Worm (Caenorhabditis elegans) whole organism, L3 larva: Measurements from ENCODE around the gene F19C7.3.

Source experiments
- R02D3.7 ChIP-seq: fragments of 150-350 bp; optimal IDR thresholded peaks from 2 replicates; lab custom pipeline; 2014; ENCODE audit warnings: missing biosample characterization, missing genetic modification characterization
- ZK546.5 ChIP-seq: sonication (generic microtip); optimal IDR thresholded peaks from 2 replicates; lab custom pipeline; 2017; ENCODE audit warnings: missing biosample characterization, missing genetic modification characterization
- ama-1 ChIP-seq: fragments of 150-350 bp; optimal IDR thresholded peaks from 2 replicates; lab custom pipeline; 2018
- ceh-82 ChIP-seq: fragments of 150-350 bp; optimal IDR thresholded peaks from 2 replicates; lab custom pipeline; 2014; ENCODE audit warnings: missing biosample characterization, missing genetic modification characterization
- ceh-9 ChIP-seq: sonication (generic microtip); optimal IDR thresholded peaks from 2 replicates; lab custom pipeline; 2018; ENCODE audit warnings: missing biosample characterization, missing genetic modification characterization
- egl-27 ChIP-seq: sonication (generic microtip); optimal IDR thresholded peaks from 4 replicates; lab custom pipeline; 2017; ENCODE audit warnings: missing biosample characterization, missing genetic modification reagents, missing genetic modification characterization
- elt-1 ChIP-seq: fragments of 150-350 bp; optimal IDR thresholded peaks from 2 replicates; lab custom pipeline; 2014; ENCODE audit warnings: missing biosample characterization, missing genetic modification characterization
- elt-2 ChIP-seq: sonication (generic microtip); optimal IDR thresholded peaks from 2 replicates; lab custom pipeline; 2016; ENCODE audit warnings: missing genetic modification reagents, mild to moderate bottlenecking, missing genetic modification characterization, missing compliant biosample characterization
- elt-3 ChIP-seq, 3 experiments: fragments of 150-350 bp in 1 of 3; sonication (generic microtip) in 2 of 3; optimal IDR thresholded peaks; 2 replicates in 2 of 3; 4 replicates in 1 of 3; lab custom pipeline; 2014 to 2017; ENCODE audit warnings: missing biosample characterization in 3 of 3, missing genetic modification characterization in 3 of 3
- fkh-10 ChIP-seq: sonication (generic microtip); optimal IDR thresholded peaks from 2 replicates; lab custom pipeline; 2017; ENCODE audit warnings: missing biosample characterization, missing genetic modification reagents, missing genetic modification characterization
- fkh-2 ChIP-seq: fragments of 150-350 bp; optimal IDR thresholded peaks from 2 replicates; lab custom pipeline; 2014; ENCODE audit warnings: missing biosample characterization, missing genetic modification reagents, missing genetic modification characterization
- fos-1 ChIP-seq: fragments of 150-350 bp; optimal IDR thresholded peaks from 2 replicates; lab custom pipeline; 2014; ENCODE audit warnings: missing biosample characterization, missing genetic modification characterization
- jun-1 ChIP-seq: fragments of 150-350 bp; optimal IDR thresholded peaks from 2 replicates; lab custom pipeline; 2014; ENCODE audit warnings: missing biosample characterization, missing genetic modification reagents, missing genetic modification characterization
- lin-15B ChIP-seq: fragments of 150-350 bp; optimal IDR thresholded peaks from 2 replicates; lab custom pipeline; 2014; ENCODE audit warnings: missing biosample characterization, missing genetic modification characterization
- lin-39 ChIP-seq: fragments of 150-350 bp; optimal IDR thresholded peaks from 2 replicates; lab custom pipeline; 2018; ENCODE audit warnings: missing biosample characterization, missing genetic modification reagents, missing genetic modification characterization
- mdl-1 ChIP-seq: fragments of 150-350 bp; optimal IDR thresholded peaks from 2 replicates; lab custom pipeline; 2014; ENCODE audit warnings: missing biosample characterization, missing genetic modification characterization
- mml-1 ChIP-seq: fragments of 150-350 bp; sonication (generic microtip); optimal IDR thresholded peaks from 3 replicates; lab custom pipeline; 2014; ENCODE audit warnings: missing biosample characterization, missing genetic modification characterization
- nfya-1 ChIP-seq: sonication (generic microtip); optimal IDR thresholded peaks from 2 replicates; lab custom pipeline; 2017; ENCODE audit warnings: missing genetic modification characterization, mild to moderate bottlenecking, missing compliant biosample characterization, antibody characterized with exemption, moderate library complexity; ENCODE audit not compliant: insufficient read depth
- nhr-11 ChIP-seq: fragments of 150-350 bp; optimal IDR thresholded peaks from 2 replicates; lab custom pipeline; 2014; ENCODE audit warnings: missing biosample characterization, missing genetic modification characterization
- nhr-12 ChIP-seq: fragments of 150-350 bp; optimal IDR thresholded peaks from 2 replicates; lab custom pipeline; 2014; ENCODE audit warnings: missing biosample characterization, missing genetic modification characterization
- nhr-23 ChIP-seq: fragments of 150-350 bp; optimal IDR thresholded peaks from 2 replicates; lab custom pipeline; 2014; ENCODE audit warnings: missing biosample characterization, missing genetic modification reagents, missing genetic modification characterization
- nhr-28 ChIP-seq: fragments of 150-350 bp; optimal IDR thresholded peaks from 2 replicates; lab custom pipeline; 2014; ENCODE audit warnings: missing biosample characterization, missing genetic modification characterization
- nhr-43 ChIP-seq: sonication (generic microtip); optimal IDR thresholded peaks from 2 replicates; lab custom pipeline; 2016; ENCODE audit warnings: mild to moderate bottlenecking, missing genetic modification characterization, missing compliant biosample characterization; ENCODE audit not compliant: poor library complexity, severe bottlenecking
- nhr-67 ChIP-seq: fragments of 150-350 bp; optimal IDR thresholded peaks from 2 replicates; lab custom pipeline; 2014; ENCODE audit warnings: missing biosample characterization, missing genetic modification characterization
- nhr-76 ChIP-seq: fragments of 150-350 bp; sonication (generic microtip); optimal IDR thresholded peaks from 5 replicates; lab custom pipeline; 2014; ENCODE audit warnings: missing biosample characterization, missing genetic modification characterization
- sea-2 ChIP-seq: fragments of 150-350 bp; sonication (generic microtip); optimal IDR thresholded peaks from 4 replicates; lab custom pipeline; 2014; ENCODE audit warnings: missing biosample characterization, missing genetic modification reagents, missing genetic modification characterization
- unc-39 ChIP-seq: sonication (generic microtip); optimal IDR thresholded peaks from 4 replicates; lab custom pipeline; 2017; ENCODE audit warnings: missing biosample characterization, missing genetic modification characterization
- unc-62 ChIP-seq: fragments of 150-350 bp; sonication (generic microtip); optimal IDR thresholded peaks from 4 replicates; lab custom pipeline; 2014; ENCODE audit warnings: missing biosample characterization, missing genetic modification reagents, missing genetic modification characterization
- zag-1 ChIP-seq: fragments of 150-350 bp; optimal IDR thresholded peaks from 2 replicates; lab custom pipeline; 2014; ENCODE audit warnings: missing biosample characterization, missing genetic modification characterization
- ztf-11 ChIP-seq: fragments of 150-350 bp; optimal IDR thresholded peaks from 2 replicates; lab custom pipeline; 2014; ENCODE audit warnings: missing biosample characterization, missing genetic modification characterization
- ztf-4 ChIP-seq: fragments of 150-350 bp; optimal IDR thresholded peaks from 2 replicates; lab custom pipeline; 2014; ENCODE audit warnings: missing biosample characterization, missing genetic modification characterization

Gene F19C7.3

DNA sequence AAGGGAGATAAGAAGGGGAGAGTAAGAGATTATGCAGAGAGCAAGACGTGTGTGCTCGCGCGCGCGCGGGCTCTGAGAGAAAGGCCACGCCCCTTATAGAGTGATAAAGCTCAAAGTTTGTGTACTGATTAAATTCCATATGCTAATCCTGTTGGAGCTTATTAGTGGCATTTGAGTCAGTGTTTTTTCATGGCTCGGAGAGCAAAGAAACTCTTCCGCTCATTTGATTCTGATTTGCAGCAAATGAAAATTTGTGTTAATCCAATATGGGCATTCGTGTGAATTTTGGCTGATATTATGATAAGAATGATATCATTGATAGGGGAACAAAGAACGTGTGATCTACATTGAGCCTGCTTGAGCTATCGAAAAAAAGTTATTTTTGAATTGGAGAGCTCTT, 16.6 kb downstream of the F19C7.3 start:
- TF ChIP-seq unc-62 (GFP tag; lab: Kevin White, UChicago) = no peak
- TF ChIP-seq nhr-11 = peak; percentile 17
- TF ChIP-seq R02D3.7 (tag; lab: Kevin White, UChicago) = no peak
- no peak for TF ChIP-seq fkh-2
- TF ChIP-seq elt-1 (tag; lab: Kevin White, UChicago) = no peak
- TF ChIP-seq, all 47 proteins: peak for 1

DNA sequence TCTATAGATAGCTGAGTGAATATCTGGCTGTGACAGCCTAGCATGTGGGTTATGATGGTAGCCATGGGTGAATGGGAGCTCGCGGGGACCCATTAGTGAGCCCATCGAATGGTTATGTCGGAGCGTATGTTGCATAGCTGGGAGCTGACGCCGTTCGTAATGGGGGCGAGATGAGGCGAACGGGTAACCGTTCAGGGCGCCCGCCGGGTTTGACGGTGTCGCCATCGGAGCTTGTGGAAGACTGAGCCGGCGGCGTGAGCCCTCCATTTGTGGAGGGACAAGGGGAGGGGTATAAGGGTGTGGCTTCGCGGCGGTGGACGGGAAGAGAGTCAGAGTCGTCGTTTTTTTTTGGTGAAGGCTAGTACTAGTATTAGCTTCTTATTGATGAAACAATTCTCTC, 26.9 kb downstream of the F19C7.3 start:
- TF ChIP-seq nhr-67 (tag; lab: Kevin White, UChicago) (no peak), mdl-1 (tag; lab: Kevin White, UChicago) (no peak), elt-2 (tag; lab: Kevin White, UChicago) (no peak)

DNA sequence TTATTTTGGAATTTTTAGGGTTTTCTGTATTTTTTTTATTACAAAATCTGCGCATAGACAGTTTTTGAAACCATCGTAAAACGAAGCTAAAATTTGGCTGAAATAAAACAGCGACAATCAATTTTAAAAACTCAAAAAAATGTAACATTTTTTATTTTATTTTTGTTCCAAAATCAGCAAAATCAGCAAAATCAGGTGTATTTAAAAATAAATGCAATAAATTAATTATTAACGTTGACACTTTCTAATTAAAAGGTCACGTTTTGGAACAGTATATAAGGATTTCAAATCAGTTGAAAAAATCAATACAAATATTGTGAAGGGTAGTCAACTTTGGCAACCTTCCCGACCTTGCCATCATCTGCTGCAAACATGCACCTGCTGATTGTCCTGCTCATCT, 36.5 kb downstream of the F19C7.3 start, which contains the start of gene R105.1:
TSS of gene R105.1 (plus strand) at position 301 of the 400 bp plus-strand sequence.
- TF ChIP-seq egl-27 (tag; lab: Kevin White, UChicago) (no peak), elt-3 (tag; optimal IDR thresholded peaks at IDR 0.05; lab: Kevin White, UChicago) (no peak), nhr-23 (no peak), zag-1 (tag; lab: Kevin White, UChicago) (no peak), nhr-76 (tag; lab: Kevin White, UChicago) (no peak), nhr-12 (no peak), ZK546.5 (tag; lab: Kevin White, UChicago) (no peak), mml-1 (no peak), nhr-11 (no peak), nhr-28 (tag; lab: Kevin White, UChicago) (no peak), nhr-67 (tag; lab: Kevin White, UChicago) (no peak)

DNA sequence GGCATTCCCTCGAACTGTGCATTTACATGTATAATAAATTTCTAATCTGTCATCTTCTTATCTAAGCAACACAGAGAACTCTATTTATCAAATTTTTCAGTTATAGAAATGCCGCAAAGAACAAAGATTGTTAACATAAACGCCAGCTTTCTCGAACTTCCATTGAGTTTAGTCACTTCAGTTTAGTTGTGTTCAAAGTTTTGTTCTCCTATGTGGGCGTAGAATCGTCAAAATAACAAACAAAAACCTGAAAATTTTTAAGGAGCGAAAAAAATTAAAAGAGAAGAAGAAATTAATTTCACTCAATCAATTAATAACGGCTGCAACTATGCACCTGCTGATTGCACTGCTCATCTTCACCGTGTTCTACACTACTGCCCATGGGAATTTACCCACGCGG, 39.1 kb downstream of the F19C7.3 start, which contains the start of gene R105.5:
TSS of gene R105.5 (plus strand) at position 301 of the 400 bp plus-strand sequence.
- TF ChIP-seq R02D3.7 (tag; lab: Kevin White, UChicago) = no peak
- TF ChIP-seq mdl-1 (tag; lab: Kevin White, UChicago) = no peak
- no peak for TF ChIP-seq ama-1
- TF ChIP-seq nhr-76 (tag; lab: Kevin White, UChicago) = no peak
- no peak for TF ChIP-seq nfya-1 (tag; lab: Kevin White, UChicago)
- TF ChIP-seq fkh-10 = no peak
- no peak for TF ChIP-seq egl-27 (tag; lab: Kevin White, UChicago)
- no peak for TF ChIP-seq ztf-4 (tag; lab: Kevin White, UChicago)
- no peak for TF ChIP-seq jun-1 (tag; lab: Kevin White, UChicago)
- TF ChIP-seq ztf-11 (tag; lab: Kevin White, UChicago) = no peak
- no peak for TF ChIP-seq ZK546.5 (tag; lab: Kevin White, UChicago)

DNA sequence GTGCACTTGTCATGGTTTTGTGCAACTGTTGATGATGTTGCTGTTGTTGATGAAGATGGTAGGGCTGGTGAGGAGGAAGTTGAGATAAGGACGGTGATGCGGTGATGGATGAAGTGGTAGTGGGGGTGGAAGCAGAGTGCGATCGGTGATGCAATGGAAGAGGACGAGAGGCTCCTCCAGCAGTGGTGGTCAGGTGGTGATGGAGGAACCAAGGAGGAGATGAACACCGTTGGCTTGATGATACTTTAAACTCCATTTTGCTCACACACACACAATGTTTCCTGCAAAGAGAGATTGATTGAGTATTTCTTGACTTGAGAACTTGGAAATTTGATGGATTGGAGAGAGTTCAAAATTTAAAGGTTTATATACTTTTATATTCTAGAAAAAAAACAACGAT, 40.9 kb downstream of the F19C7.3 start, which contains the start of gene F19C7.8:
TSS of gene F19C7.8 (minus strand) at position 256 of the 400 bp plus-strand sequence.
- TF ChIP-seq lin-39 (tag; lab: Kevin White, UChicago) (no peak), ceh-82 (no peak), fos-1 (no peak)
- TF ChIP-seq, all 47 proteins: peak for 0

DNA sequence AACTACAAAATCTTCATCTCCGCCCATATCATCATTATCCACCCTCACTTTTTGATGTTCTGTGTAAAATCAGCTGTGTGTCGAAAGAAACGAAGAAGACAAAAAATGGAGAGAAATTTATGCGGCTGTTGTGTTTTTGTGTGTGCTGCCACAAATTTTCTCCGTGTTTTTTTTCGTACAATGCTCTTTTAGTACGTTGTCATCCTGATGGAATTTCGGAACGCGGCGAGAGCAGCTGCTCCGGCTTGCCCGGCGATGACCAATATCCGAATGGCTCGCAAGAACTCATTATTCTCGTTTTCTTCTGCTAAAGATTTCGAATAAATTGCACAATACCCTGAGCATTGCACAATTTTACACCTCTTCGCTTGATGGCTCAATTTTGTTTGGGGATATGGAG, 42.4 kb downstream of the F19C7.3 start:
- no peak for TF ChIP-seq R02D3.7 (tag; lab: Kevin White, UChicago)
- no peak for TF ChIP-seq unc-39 (tag; lab: Kevin White, UChicago)
- no peak for TF ChIP-seq ceh-82
- no peak for TF ChIP-seq nhr-12
- TF ChIP-seq elt-3 (tag; optimal IDR thresholded peaks at IDR 0.05; lab: Kevin White, UChicago) = no peak
- no peak for TF ChIP-seq nhr-11
- no peak for TF ChIP-seq ama-1
- no peak for TF ChIP-seq unc-62 (GFP tag; lab: Kevin White, UChicago)
- no peak for TF ChIP-seq sea-2 (GFP tag; lab: Kevin White, UChicago)
- TF ChIP-seq ceh-9 (tag; lab: Kevin White, UChicago) = no peak
- no peak for TF ChIP-seq egl-27 (tag; lab: Kevin White, UChicago)
- no peak for TF ChIP-seq mdl-1 (tag; lab: Kevin White, UChicago)
- TF ChIP-seq lin-15B (tag; lab: Kevin White, UChicago) = no peak
- no peak for TF ChIP-seq nhr-43 (tag; lab: Kevin White, UChicago)
